Worm (Caenorhabditis elegans) whole organism, late embryonic: ENCODE measurements around the gene R05H5.4.

ENCODE experiments used
- C08G9.2 ChIP-seq: sonication (generic microtip); optimal IDR thresholded peaks from 2 replicates; lab custom pipeline; 2016; ENCODE audit warnings: mild to moderate bottlenecking, missing genetic modification characterization, moderate library complexity, missing compliant biosample characterization
- F13H6.1 ChIP-seq: sonication (generic microtip); optimal IDR thresholded peaks from 2 replicates; lab custom pipeline; 2016; ENCODE audit warnings: missing genetic modification characterization, missing compliant biosample characterization
- K02D7.2 ChIP-seq: sonication (generic microtip); optimal IDR thresholded peaks from 2 replicates; lab custom pipeline; 2017; ENCODE audit warnings: mild to moderate bottlenecking, missing genetic modification characterization, missing compliant biosample characterization
- ahr-1 ChIP-seq: sonication (generic microtip); optimal IDR thresholded peaks from 2 replicates; lab custom pipeline; 2016; ENCODE audit warnings: missing genetic modification characterization, missing compliant biosample characterization
- ama-1 ChIP-seq: fragments of 150-350 bp; optimal IDR thresholded peaks from 2 replicates; lab custom pipeline; 2014
- ceh-19 ChIP-seq: fragments of 200-800 bp; sonication (Bioruptor generic); optimal IDR thresholded peaks from 2 replicates; lab custom pipeline; 2018; ENCODE audit warnings: mild to moderate bottlenecking, missing genetic modification characterization, missing compliant biosample characterization
- ceh-22 ChIP-seq: sonication (generic microtip); optimal IDR thresholded peaks from 2 replicates; lab custom pipeline; 2017; ENCODE audit warnings: missing biosample characterization, missing genetic modification characterization
- ceh-24 ChIP-seq: sonication (generic microtip); optimal IDR thresholded peaks from 2 replicates; lab custom pipeline; 2016; ENCODE audit warnings: mild to moderate bottlenecking, missing genetic modification characterization, missing compliant biosample characterization
- ceh-30 ChIP-seq: fragments of 150-350 bp; optimal IDR thresholded peaks from 2 replicates; lab custom pipeline; 2014; ENCODE audit warnings: missing biosample characterization, missing genetic modification characterization
- ceh-31 ChIP-seq: sonication (generic microtip); optimal IDR thresholded peaks from 2 replicates; lab custom pipeline; 2016; ENCODE audit warnings: missing genetic modification characterization, missing compliant biosample characterization
- ceh-34 ChIP-seq: sonication (generic microtip); optimal IDR thresholded peaks from 2 replicates; lab custom pipeline; 2016; ENCODE audit warnings: mild to moderate bottlenecking, missing genetic modification characterization, missing compliant biosample characterization
- ceh-45 ChIP-seq: fragments of 200-800 bp; sonication (Bioruptor generic); IDR thresholded peaks from 2 replicates; pipeline ENCODE4 v1.3.6; 2022; ENCODE audit warnings: missing genetic modification reagents, missing genetic modification characterization, missing compliant biosample characterization
- ceh-48 ChIP-seq: sonication (generic microtip); optimal IDR thresholded peaks from 2 replicates; lab custom pipeline; 2016; ENCODE audit warnings: missing genetic modification characterization, inconsistent platforms, missing compliant biosample characterization
- ceh-9 ChIP-seq: sonication (generic microtip); optimal IDR thresholded peaks from 2 replicates; lab custom pipeline; 2016; ENCODE audit warnings: mild to moderate bottlenecking, missing genetic modification characterization, inconsistent platforms, missing compliant biosample characterization
- che-1 ChIP-seq: sonication (generic microtip); optimal IDR thresholded peaks from 2 replicates; lab custom pipeline; 2016; ENCODE audit warnings: mild to moderate bottlenecking, missing genetic modification characterization, missing compliant biosample characterization
- dve-1 ChIP-seq: sonication (generic microtip); optimal IDR thresholded peaks from 2 replicates; lab custom pipeline; 2017; ENCODE audit warnings: antibody characterized with exemption, mild to moderate bottlenecking, missing genetic modification characterization, missing compliant biosample characterization
- elt-2 ChIP-seq: sonication (generic microtip); optimal IDR thresholded peaks from 2 replicates; lab custom pipeline; 2016; ENCODE audit warnings: missing genetic modification reagents, missing genetic modification characterization, missing compliant biosample characterization
- elt-4 ChIP-seq: sonication (generic microtip); optimal IDR thresholded peaks from 2 replicates; lab custom pipeline; 2016; ENCODE audit warnings: missing genetic modification characterization, missing compliant biosample characterization
- eyg-1 ChIP-seq: sonication (generic microtip); optimal IDR thresholded peaks from 2 replicates; lab custom pipeline; 2016; ENCODE audit warnings: missing genotype, missing genetic modification characterization, missing compliant biosample characterization
- fax-1 ChIP-seq: sonication (generic microtip); optimal IDR thresholded peaks from 2 replicates; lab custom pipeline; 2016; ENCODE audit warnings: missing genotype, missing genetic modification characterization, missing compliant biosample characterization
- hlh-15 ChIP-seq: sonication (generic microtip); optimal IDR thresholded peaks from 2 replicates; lab custom pipeline; 2016; ENCODE audit warnings: missing genetic modification characterization, missing compliant biosample characterization
- hlh-6 ChIP-seq: sonication (generic microtip); optimal IDR thresholded peaks from 2 replicates; lab custom pipeline; 2016; ENCODE audit warnings: missing genotype, missing genetic modification characterization, missing compliant biosample characterization
- hlh-8 ChIP-seq: sonication (generic microtip); optimal IDR thresholded peaks from 2 replicates; lab custom pipeline; 2016; ENCODE audit warnings: missing genotype, missing genetic modification characterization, missing compliant biosample characterization
- madf-2 ChIP-seq: sonication (generic microtip); optimal IDR thresholded peaks from 2 replicates; lab custom pipeline; 2017; ENCODE audit warnings: missing genetic modification characterization, missing compliant biosample characterization
- nfya-1 ChIP-seq: sonication (generic microtip); optimal IDR thresholded peaks from 2 replicates; lab custom pipeline; 2017; ENCODE audit warnings: missing genetic modification characterization, mild to moderate bottlenecking, missing compliant biosample characterization, antibody characterized with exemption, moderate library complexity
- npax-4 ChIP-seq: sonication (generic microtip); optimal IDR thresholded peaks from 2 replicates; lab custom pipeline; 2016; ENCODE audit warnings: missing genetic modification characterization, missing compliant biosample characterization
- odd-2 ChIP-seq: sonication (generic microtip); optimal IDR thresholded peaks from 2 replicates; lab custom pipeline; 2017; ENCODE audit warnings: antibody characterized with exemption, mild to moderate bottlenecking, missing genetic modification characterization, missing compliant biosample characterization
- pqm-1 ChIP-seq: sonication (generic microtip); optimal IDR thresholded peaks from 2 replicates; lab custom pipeline; 2016; ENCODE audit warnings: missing genetic modification characterization, missing compliant biosample characterization
- ref-2 ChIP-seq: sonication (generic microtip); optimal IDR thresholded peaks from 2 replicates; lab custom pipeline; 2016; ENCODE audit warnings: missing genetic modification characterization, missing compliant biosample characterization
- sdc-2 ChIP-seq: sonication (generic microtip); optimal IDR thresholded peaks from 2 replicates; lab custom pipeline; 2016; ENCODE audit warnings: missing genotype, missing genetic modification characterization, missing compliant biosample characterization
- sox-2 ChIP-seq: fragments of 200-800 bp; sonication (Bioruptor generic); IDR thresholded peaks from 2 replicates; pipeline ENCODE4 v1.3.6; 2022; ENCODE audit warnings: missing genetic modification reagents, missing genetic modification characterization, missing compliant biosample characterization
- sox-4 ChIP-seq: sonication (generic microtip); optimal IDR thresholded peaks from 2 replicates; lab custom pipeline; 2017; ENCODE audit warnings: mild to moderate bottlenecking, missing genetic modification characterization, inconsistent platforms, missing compliant biosample characterization
- syd-9 ChIP-seq: sonication (generic microtip); optimal IDR thresholded peaks from 2 replicates; lab custom pipeline; 2016; ENCODE audit warnings: mild to moderate bottlenecking, missing genetic modification characterization, moderate library complexity, missing compliant biosample characterization
- tbx-2 ChIP-seq: sonication (generic microtip); optimal IDR thresholded peaks from 2 replicates; lab custom pipeline; 2016; ENCODE audit warnings: missing genetic modification characterization, missing compliant biosample characterization
- tbx-7 ChIP-seq: sonication (generic microtip); optimal IDR thresholded peaks from 2 replicates; lab custom pipeline; 2016; ENCODE audit warnings: missing genotype, missing genetic modification characterization, missing compliant biosample characterization
- unc-3 ChIP-seq, 2 experiments: fragments of 200-800 bp in 1 of 2; sonication (Bioruptor generic) in 1 of 2; sonication (generic microtip) in 1 of 2; conservative IDR thresholded peaks in 1 of 2; optimal IDR thresholded peaks in 1 of 2; 2 replicates each; pipeline versions ENCODE4 v1.3.6 to Lab custom; 2016 to 2022; ENCODE audit warnings: missing compliant biosample characterization in 2 of 2, missing genetic modification characterization in 2 of 2, missing genetic modification reagents in 1 of 2
- unc-42 ChIP-seq: sonication (generic microtip); optimal IDR thresholded peaks from 2 replicates; lab custom pipeline; 2016; ENCODE audit warnings: missing genotype, missing genetic modification characterization, missing compliant biosample characterization
- unc-55 ChIP-seq: sonication (generic microtip); optimal IDR thresholded peaks from 2 replicates; lab custom pipeline; 2017; ENCODE audit warnings: missing biosample characterization, missing genetic modification reagents, missing genetic modification characterization
- ztf-16 ChIP-seq: sonication (generic microtip); optimal IDR thresholded peaks from 2 replicates; lab custom pipeline; 2017; ENCODE audit warnings: missing genetic modification characterization, missing compliant biosample characterization

The R05H5.4 gene

ce11 chrII:10187808-10188207 lies 12.0 kb downstream of the R05H5.4 start, which contains the start of gene srd-2:
srd-2 (minus strand) TSS chrII:10187908.
- TF ChIP-seq ahr-1 (tag; lab: Kevin White, UChicago) (no peak), sdc-2 (tag; lab: Kevin White, UChicago) (no peak), syd-9 (no peak)
- TF ChIP-seq, all 69 proteins: peak for 0

DNA sequence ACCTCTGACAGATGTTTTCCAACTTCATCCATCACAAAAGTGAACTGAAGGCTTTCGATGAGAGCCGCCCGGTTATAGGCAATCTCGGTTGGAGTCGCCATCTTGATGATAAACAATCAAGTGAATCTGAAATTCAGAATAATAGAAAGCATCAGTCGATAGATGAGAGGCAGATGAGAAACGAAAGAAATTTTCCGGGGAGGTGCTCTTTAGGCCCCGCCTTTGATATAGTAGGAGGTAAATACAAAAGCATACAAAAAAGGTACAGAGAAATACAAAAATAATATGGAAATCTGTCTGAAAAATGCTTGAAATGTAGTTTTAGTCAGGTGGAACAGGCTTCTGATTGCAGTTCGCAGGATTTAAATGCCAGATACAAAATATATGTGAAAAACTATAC lies 17.2 kb downstream of the R05H5.4 start, which contains the start of gene srd-1:
srd-1 (minus strand) TSS at position 101 of the 400 bp plus-strand sequence.
- TF ChIP-seq odd-2 (no peak), ceh-30 (tag; lab: Kevin White, UChicago) (no peak), K02D7.2 (tag; lab: Kevin White, UChicago) (no peak)

ce11 chrII:10174338-10174737 lies 25.5 kb downstream of the R05H5.4 start, which contains the start of gene F33H1.4:
F33H1.4 (plus strand) TSS chrII:10174648.
- TF ChIP-seq ama-1 (lab: Kevin White, UChicago) (peak; percentile 22), unc-55 (peak; percentile 60), ceh-24 (tag; lab: Kevin White, UChicago) (no peak), ref-2 (no peak), ceh-31 (tag; lab: Kevin White, UChicago) (peak; percentile 19), ceh-48 (tag; lab: Kevin White, UChicago) (peak; percentile 57)

ce11 chrII:10172436-10172973 lies 27.3 kb downstream of the R05H5.4 start, which contains the start of gene wbp-11:
wbp-11 (plus strand) TSS chrII:10172923.
- TF ChIP-seq C08G9.2 (tag; lab: Kevin White, UChicago) (no peak), nfya-1 (tag; lab: Kevin White, UChicago) (no peak), dve-1 (no peak), ceh-19 (GFP tag; lab: Kevin White, UChicago) (no peak), unc-42 (peak; percentile 46), sox-4 (tag; lab: Kevin White, UChicago) (no peak), tbx-7 (tag; lab: Kevin White, UChicago) (no peak)

- no peak for TF ChIP-seq unc-55
- no peak for TF ChIP-seq npax-4 (tag; lab: Kevin White, UChicago)
- TF ChIP-seq C08G9.2 (tag; lab: Kevin White, UChicago): no peak
- no peak for TF ChIP-seq hlh-8 (tag; lab: Kevin White, UChicago)
- no peak for TF ChIP-seq ceh-45 (GFP tag; lab: Robert Waterston, UW)
These were observed 28.9 kb downstream of the R05H5.4 start, which contains the start of gene gpd-4 for ce11 chrII:10170837-10171318. gpd-4 (plus strand) TSS chrII:10171268.

- TF ChIP-seq F13H6.1: peak; percentile 57
- TF ChIP-seq eyg-1 (tag; lab: Kevin White, UChicago): peak; percentile 42
- TF ChIP-seq pqm-1 (tag; lab: Kevin White, UChicago): no peak
- TF ChIP-seq ceh-9: no peak
- no peak for TF ChIP-seq tbx-7 (tag; lab: Kevin White, UChicago)
- TF ChIP-seq sox-2 (GFP tag; lab: Robert Waterston, UW): 0 out of 2 replicates have a peak, but pooled peaks have one; percentile 24
- peak; percentile 90 for TF ChIP-seq hlh-6 (tag; lab: Kevin White, UChicago)
- no peak for TF ChIP-seq ceh-22 (tag; lab: Kevin White, UChicago)
- no peak for TF ChIP-seq odd-2
- no peak for TF ChIP-seq elt-4 (tag; lab: Kevin White, UChicago)
- peak; percentile 62 for TF ChIP-seq madf-2
- no peak for TF ChIP-seq ceh-24 (tag; lab: Kevin White, UChicago)
- TF ChIP-seq che-1: peak; percentile 29
- peak; percentile 74 for TF ChIP-seq unc-42
- peak; percentile 37 for TF ChIP-seq ztf-16 (tag; lab: Kevin White, UChicago)
- peak; percentile 21 for TF ChIP-seq fax-1 (tag; lab: Kevin White, UChicago)
- TF ChIP-seq K02D7.2 (tag; lab: Kevin White, UChicago): peak; percentile 32
- peak; percentile 30 for TF ChIP-seq elt-2 (tag; lab: Kevin White, UChicago)
- TF ChIP-seq hlh-15 (tag; lab: Kevin White, UChicago): no peak
- 0 out of 2 replicates have a peak, but pooled peaks have one; percentile 8 for TF ChIP-seq unc-3 (GFP tag; conservative IDR thresholded peaks at IDR 0.05; lab: Robert Waterston, UW)
- no peak for TF ChIP-seq unc-3 (tag; optimal IDR thresholded peaks at IDR 0.05; lab: Kevin White, UChicago)
- no peak for TF ChIP-seq ahr-1 (tag; lab: Kevin White, UChicago)
- TF ChIP-seq ceh-34 (tag; lab: Kevin White, UChicago): peak; percentile 61
- peak; percentile 91 for TF ChIP-seq tbx-2 (tag; lab: Kevin White, UChicago)
These were observed 30.7 kb downstream of the R05H5.4 start, which contains the start of gene daf-19 for ce11 chrII:10168905-10169782. daf-19 (minus strand) TSS chrII:10169346.
